Worm (Caenorhabditis elegans) whole organism, late embryonic: ENCODE measurements around the gene K10C9.7.

ENCODE experiments used
- C08G9.2 ChIP-seq: sonication (generic microtip); optimal IDR thresholded peaks from 2 replicates; lab custom pipeline; 2016; ENCODE audit warnings: mild to moderate bottlenecking, missing genetic modification characterization, moderate library complexity, missing compliant biosample characterization
- K09A11.1 ChIP-seq: sonication (generic microtip); optimal IDR thresholded peaks from 2 replicates; lab custom pipeline; 2017; ENCODE audit warnings: antibody characterized with exemption, mild to moderate bottlenecking, missing genetic modification characterization, missing compliant biosample characterization; ENCODE audit not compliant: insufficient read depth
- T23F11.4 ChIP-seq: fragments of 200-800 bp; sonication (Bioruptor generic); optimal IDR thresholded peaks from 2 replicates; lab custom pipeline; 2018; ENCODE audit warnings: mild to moderate bottlenecking, missing genetic modification characterization, missing compliant biosample characterization
- Y22D7AL.16 ChIP-seq: sonication (generic microtip); optimal IDR thresholded peaks from 2 replicates; lab custom pipeline; 2016; ENCODE audit warnings: missing genetic modification characterization, missing compliant biosample characterization
- ahr-1 ChIP-seq: sonication (generic microtip); optimal IDR thresholded peaks from 2 replicates; lab custom pipeline; 2016; ENCODE audit warnings: missing genetic modification characterization, missing compliant biosample characterization
- ama-1 ChIP-seq: fragments of 150-350 bp; optimal IDR thresholded peaks from 2 replicates; lab custom pipeline; 2014
- ceh-14 ChIP-seq: sonication (generic microtip); optimal IDR thresholded peaks from 2 replicates; lab custom pipeline; 2016; ENCODE audit warnings: missing genotype, missing genetic modification characterization, missing compliant biosample characterization
- ceh-34 ChIP-seq: sonication (generic microtip); optimal IDR thresholded peaks from 2 replicates; lab custom pipeline; 2016; ENCODE audit warnings: mild to moderate bottlenecking, missing genetic modification characterization, missing compliant biosample characterization
- ceh-45 ChIP-seq: fragments of 200-800 bp; sonication (Bioruptor generic); IDR thresholded peaks from 2 replicates; pipeline ENCODE4 v1.3.6; 2022; ENCODE audit warnings: missing genetic modification reagents, missing genetic modification characterization, missing compliant biosample characterization
- ceh-48 ChIP-seq: sonication (generic microtip); optimal IDR thresholded peaks from 2 replicates; lab custom pipeline; 2016; ENCODE audit warnings: missing genetic modification characterization, inconsistent platforms, missing compliant biosample characterization
- ceh-6 ChIP-seq: fragments of 200-800 bp; sonication (Bioruptor generic); optimal IDR thresholded peaks from 2 replicates; lab custom pipeline; 2018; ENCODE audit warnings: mild to moderate bottlenecking, missing genetic modification characterization, missing compliant biosample characterization
- che-1 ChIP-seq: sonication (generic microtip); optimal IDR thresholded peaks from 2 replicates; lab custom pipeline; 2016; ENCODE audit warnings: mild to moderate bottlenecking, missing genetic modification characterization, missing compliant biosample characterization
- dve-1 ChIP-seq: sonication (generic microtip); optimal IDR thresholded peaks from 2 replicates; lab custom pipeline; 2017; ENCODE audit warnings: antibody characterized with exemption, mild to moderate bottlenecking, missing genetic modification characterization, missing compliant biosample characterization
- elt-2 ChIP-seq: sonication (generic microtip); optimal IDR thresholded peaks from 2 replicates; lab custom pipeline; 2016; ENCODE audit warnings: missing genetic modification reagents, missing genetic modification characterization, missing compliant biosample characterization
- ets-4 ChIP-seq: sonication (generic microtip); optimal IDR thresholded peaks from 2 replicates; lab custom pipeline; 2016; ENCODE audit warnings: missing genetic modification characterization, missing compliant biosample characterization
- fkh-10 ChIP-seq: fragments of 150-350 bp; optimal IDR thresholded peaks from 2 replicates; lab custom pipeline; 2014; ENCODE audit warnings: missing biosample characterization, missing genetic modification reagents, missing genetic modification characterization
- gmeb-2 ChIP-seq: sonication (generic microtip); optimal IDR thresholded peaks from 2 replicates; lab custom pipeline; 2016; ENCODE audit warnings: missing genetic modification characterization, inconsistent platforms, missing compliant biosample characterization
- hlh-13 ChIP-seq: fragments of 200-800 bp; sonication (Bioruptor generic); optimal IDR thresholded peaks from 2 replicates; lab custom pipeline; 2018; ENCODE audit warnings: mild to moderate bottlenecking, missing genetic modification characterization, missing compliant biosample characterization
- hlh-30 ChIP-seq: sonication (generic microtip); optimal IDR thresholded peaks from 2 replicates; lab custom pipeline; 2017; ENCODE audit warnings: antibody characterized with exemption, missing genetic modification characterization, missing compliant biosample characterization; ENCODE audit not compliant: insufficient read depth
- hlh-8 ChIP-seq: sonication (generic microtip); optimal IDR thresholded peaks from 2 replicates; lab custom pipeline; 2016; ENCODE audit warnings: missing genotype, missing genetic modification characterization, missing compliant biosample characterization
- lim-6 ChIP-seq: sonication (generic microtip); optimal IDR thresholded peaks from 2 replicates; lab custom pipeline; 2016; ENCODE audit warnings: missing genetic modification characterization, missing compliant biosample characterization
- lin-11 ChIP-seq: fragments of 200-800 bp; sonication (Bioruptor generic); optimal IDR thresholded peaks from 2 replicates; lab custom pipeline; 2018; ENCODE audit warnings: mild to moderate bottlenecking, missing genetic modification characterization, missing compliant biosample characterization
- madf-2 ChIP-seq: sonication (generic microtip); optimal IDR thresholded peaks from 2 replicates; lab custom pipeline; 2017; ENCODE audit warnings: missing genetic modification characterization, missing compliant biosample characterization
- nfya-1 ChIP-seq: sonication (generic microtip); optimal IDR thresholded peaks from 2 replicates; lab custom pipeline; 2017; ENCODE audit warnings: missing genetic modification characterization, mild to moderate bottlenecking, missing compliant biosample characterization, antibody characterized with exemption, moderate library complexity
- nhr-11 ChIP-seq: fragments of 150-350 bp; optimal IDR thresholded peaks from 2 replicates; lab custom pipeline; 2014; ENCODE audit warnings: missing biosample characterization, missing genetic modification characterization
- nhr-232 ChIP-seq: sonication (generic microtip); optimal IDR thresholded peaks from 2 replicates; lab custom pipeline; 2016; ENCODE audit warnings: missing genetic modification characterization, missing compliant biosample characterization
- odd-2 ChIP-seq: sonication (generic microtip); optimal IDR thresholded peaks from 2 replicates; lab custom pipeline; 2017; ENCODE audit warnings: antibody characterized with exemption, mild to moderate bottlenecking, missing genetic modification characterization, missing compliant biosample characterization
- pat-9 ChIP-seq: fragments of 200-800 bp; sonication (Bioruptor generic); optimal IDR thresholded peaks from 2 replicates; lab custom pipeline; 2018; ENCODE audit warnings: mild to moderate bottlenecking, missing genetic modification characterization, moderate library complexity, missing compliant biosample characterization
- pax-1 ChIP-seq: fragments of 150-350 bp; optimal IDR thresholded peaks from 2 replicates; lab custom pipeline; 2014; ENCODE audit warnings: missing biosample characterization, missing genetic modification characterization
- pha-2 ChIP-seq: sonication (generic microtip); optimal IDR thresholded peaks from 2 replicates; lab custom pipeline; 2017; ENCODE audit warnings: mild to moderate bottlenecking, missing genetic modification characterization, missing compliant biosample characterization
- pha-4 ChIP-seq: fragments of 150-350 bp; optimal IDR thresholded peaks from 2 replicates; lab custom pipeline; 2018; ENCODE audit warnings: missing biosample characterization, missing genetic modification reagents, missing genetic modification characterization
- tbx-2 ChIP-seq: sonication (generic microtip); optimal IDR thresholded peaks from 2 replicates; lab custom pipeline; 2016; ENCODE audit warnings: missing genetic modification characterization, missing compliant biosample characterization
- tbx-7 ChIP-seq: sonication (generic microtip); optimal IDR thresholded peaks from 2 replicates; lab custom pipeline; 2016; ENCODE audit warnings: missing genotype, missing genetic modification characterization, missing compliant biosample characterization
- unc-3 ChIP-seq, 2 experiments: fragments of 200-800 bp in 1 of 2; sonication (Bioruptor generic) in 1 of 2; sonication (generic microtip) in 1 of 2; conservative IDR thresholded peaks in 1 of 2; optimal IDR thresholded peaks in 1 of 2; 2 replicates each; pipeline versions ENCODE4 v1.3.6 to Lab custom; 2016 to 2022; ENCODE audit warnings: missing compliant biosample characterization in 2 of 2, missing genetic modification characterization in 2 of 2, missing genetic modification reagents in 1 of 2
- ztf-16 ChIP-seq: sonication (generic microtip); optimal IDR thresholded peaks from 2 replicates; lab custom pipeline; 2017; ENCODE audit warnings: missing genetic modification characterization, missing compliant biosample characterization

The K10C9.7 gene

DNA sequence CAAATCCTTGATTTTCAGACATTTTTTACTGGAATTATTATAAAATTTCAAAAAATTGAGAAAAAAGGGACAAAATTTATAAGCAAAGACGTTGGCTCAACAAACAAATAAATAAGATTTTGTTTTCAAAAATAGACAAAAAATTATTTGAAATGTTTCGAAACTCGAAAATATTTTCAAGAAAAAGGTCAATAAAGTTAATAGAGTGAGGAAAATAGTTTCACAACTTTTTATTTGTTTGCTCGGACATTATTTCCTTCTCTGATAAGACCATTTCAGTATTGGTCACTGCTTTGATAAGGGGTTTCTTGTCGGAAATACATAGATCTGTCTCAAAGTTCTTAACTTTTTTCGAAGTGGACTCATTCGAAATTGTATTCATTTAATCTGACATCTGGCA lies 40.3 kb downstream of the K10C9.7 start, which contains the start of gene R09A1.3:
Gene R09A1.3, minus strand, starts transcription at position 31 of the 400 bp plus-strand sequence.
- no peak for TF ChIP-seq hlh-30 (tag; lab: Kevin White, UChicago)
- no peak for TF ChIP-seq ztf-16 (tag; lab: Kevin White, UChicago)
- TF ChIP-seq hlh-13 (GFP tag; lab: Kevin White, UChicago) = no peak
- TF ChIP-seq elt-2 (tag; lab: Kevin White, UChicago) = peak; percentile 26
- no peak for TF ChIP-seq nhr-11 (tag; lab: Kevin White, UChicago)
- TF ChIP-seq tbx-7 (tag; lab: Kevin White, UChicago) = no peak
- no peak for TF ChIP-seq K09A11.1 (tag; lab: Kevin White, UChicago)
- TF ChIP-seq ceh-14 (tag; lab: Kevin White, UChicago) = no peak
- TF ChIP-seq T23F11.4 = no peak

DNA sequence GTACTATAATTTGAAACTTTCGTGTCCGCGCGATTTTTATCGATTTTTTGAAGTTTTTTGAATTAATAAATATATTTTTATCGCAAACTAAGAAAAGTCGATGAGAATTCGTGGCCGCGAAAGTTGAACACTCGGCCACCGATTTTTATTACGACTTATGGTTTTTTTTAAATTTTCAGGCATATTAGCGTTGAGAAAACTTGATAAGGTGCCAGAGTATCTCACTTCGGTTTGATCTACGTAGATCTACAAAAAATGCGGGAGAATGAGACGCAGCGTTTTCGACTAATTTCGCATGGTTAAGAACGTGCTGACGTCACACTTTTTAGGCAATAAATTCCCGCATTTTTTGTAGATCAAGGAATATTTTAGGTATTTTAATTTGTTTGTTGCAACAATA lies 44.0 kb downstream of the K10C9.7 start, which contains the start of gene pei-2:
Gene pei-2, minus strand, starts transcription at position 101 of the 400 bp plus-strand sequence.
- TF ChIP-seq unc-3 (GFP tag; conservative IDR thresholded peaks at IDR 0.05; lab: Robert Waterston, UW) = no peak
- TF ChIP-seq unc-3 (tag; optimal IDR thresholded peaks at IDR 0.05; lab: Kevin White, UChicago) = no peak
- TF ChIP-seq Y22D7AL.16 (tag; lab: Kevin White, UChicago) = no peak
- no peak for TF ChIP-seq nfya-1 (tag; lab: Kevin White, UChicago)
- TF ChIP-seq madf-2 = no peak
- TF ChIP-seq pha-4 (tag; lab: Kevin White, UChicago) = no peak
- no peak for TF ChIP-seq ceh-14 (tag; lab: Kevin White, UChicago)
- TF ChIP-seq ahr-1 (tag; lab: Kevin White, UChicago) = no peak
- TF ChIP-seq ama-1 (lab: Kevin White, UChicago) = no peak
- no peak for TF ChIP-seq pha-2 (tag; lab: Kevin White, UChicago)
- TF ChIP-seq nhr-232 (tag; lab: Kevin White, UChicago) = no peak
- TF ChIP-seq che-1 = no peak
- TF ChIP-seq ztf-16 (tag; lab: Kevin White, UChicago) = no peak
- no peak for TF ChIP-seq ceh-48 (tag; lab: Kevin White, UChicago)
- TF ChIP-seq fkh-10 (GFP tag; lab: Kevin White, UChicago) = no peak

DNA sequence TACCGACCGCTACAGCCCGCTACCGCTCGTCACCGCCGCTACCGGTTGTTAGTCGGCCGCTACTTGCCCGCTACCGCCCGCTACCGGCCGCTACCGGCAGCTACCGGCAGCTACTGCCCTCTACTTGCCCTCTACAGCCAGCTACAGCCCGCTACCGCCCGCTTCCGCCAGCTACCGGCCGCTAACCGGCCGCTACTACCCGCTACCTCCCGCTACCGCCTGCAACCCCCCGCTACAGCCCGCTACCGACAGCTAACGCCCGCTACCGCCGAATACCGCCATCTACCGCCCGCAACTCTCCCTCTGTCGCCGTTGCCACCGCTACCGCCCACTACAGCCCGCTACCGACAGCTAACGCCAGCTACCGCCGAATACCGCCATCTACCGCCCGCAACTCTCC lies 45.9 kb downstream of the K10C9.7 start:
- no peak for TF ChIP-seq hlh-30 (tag; lab: Kevin White, UChicago)
- no peak for TF ChIP-seq unc-3 (GFP tag; conservative IDR thresholded peaks at IDR 0.05; lab: Robert Waterston, UW)
- no peak for TF ChIP-seq unc-3 (tag; optimal IDR thresholded peaks at IDR 0.05; lab: Kevin White, UChicago)
- TF ChIP-seq lin-11 = no peak
- no peak for TF ChIP-seq pax-1 (tag; lab: Kevin White, UChicago)
- TF ChIP-seq ets-4 (tag; lab: Kevin White, UChicago) = no peak
- TF ChIP-seq dve-1 (tag; lab: Kevin White, UChicago) = no peak
- no peak for TF ChIP-seq ama-1 (lab: Kevin White, UChicago)
- TF ChIP-seq ceh-6 (GFP tag; lab: Kevin White, UChicago) = no peak
- TF ChIP-seq tbx-2 (tag; lab: Kevin White, UChicago) = no peak
- no peak for TF ChIP-seq ceh-34
- TF ChIP-seq odd-2 (tag; lab: Kevin White, UChicago) = no peak
- no peak for TF ChIP-seq nhr-232 (tag; lab: Kevin White, UChicago)
- TF ChIP-seq fkh-10 (GFP tag; lab: Kevin White, UChicago) = no peak
- no peak for TF ChIP-seq che-1
- no peak for TF ChIP-seq C08G9.2
- no peak for TF ChIP-seq hlh-8 (tag; lab: Kevin White, UChicago)
- no peak for TF ChIP-seq gmeb-2 (tag; lab: Kevin White, UChicago)
- no peak for TF ChIP-seq ceh-48 (tag; lab: Kevin White, UChicago)
- no peak for TF ChIP-seq nfya-1 (tag; lab: Kevin White, UChicago)
- TF ChIP-seq, all 69 proteins: peak for 0

DNA sequence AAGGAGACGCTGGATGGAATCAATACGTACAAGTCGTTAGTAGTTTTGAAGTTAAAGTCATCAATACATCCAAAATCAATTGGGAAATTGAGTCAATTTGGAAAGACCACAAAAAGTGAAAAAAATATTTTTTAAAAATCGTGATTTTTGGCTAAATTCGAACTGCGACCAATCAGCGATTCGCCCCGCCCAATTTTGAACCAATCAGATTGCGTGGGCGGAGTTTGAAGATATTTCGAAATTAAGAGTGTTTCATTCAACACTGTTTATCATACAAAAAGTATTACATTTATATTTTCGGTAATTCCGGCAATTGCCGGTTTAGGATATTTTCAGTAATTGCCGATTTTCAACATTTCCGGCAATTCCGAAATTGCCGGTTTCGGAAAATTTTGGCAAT lies 50.2 kb downstream of the K10C9.7 start:
- no peak for TF ChIP-seq ceh-45 (GFP tag; lab: Robert Waterston, UW)
- TF ChIP-seq nfya-1 (tag; lab: Kevin White, UChicago) = peak; percentile 76
- no peak for TF ChIP-seq odd-2 (tag; lab: Kevin White, UChicago)
- TF ChIP-seq ztf-16 (tag; lab: Kevin White, UChicago) = no peak
- no peak for TF ChIP-seq pat-9 (tag; lab: Kevin White, UChicago)
- no peak for TF ChIP-seq lim-6 (tag; lab: Kevin White, UChicago)
